Worm (Caenorhabditis elegans): ENCODE measurements around the gene grl-30.

Gene grl-30

ce11 chrV:3582671-3583070, 26.6 kb downstream of the grl-30 start:
- TF ChIP-seq ceh-88 (GFP tag; IDR thresholded peaks at IDR 0.05) (no peak), hlh-4 (tag; optimal IDR thresholded peaks at IDR 0.05) (no peak), nhr-11 (tag; optimal IDR thresholded peaks at IDR 0.05) (no peak), snu-23 (GFP tag; optimal IDR thresholded peaks at IDR 0.05) (no peak), nhr-28 (tag; optimal IDR thresholded peaks at IDR 0.05) (no peak), efl-3 (GFP tag; optimal IDR thresholded peaks at IDR 0.05) (no peak), unc-62 (GFP tag; optimal IDR thresholded peaks at IDR 0.05) (no peak), egl-13 (tag; optimal IDR thresholded peaks at IDR 0.05) (no peak), lir-3 (tag; optimal IDR thresholded peaks at IDR 0.05; ENCODE audit: poor library complexity) (no peak), fkh-10 (GFP tag; optimal IDR thresholded peaks at IDR 0.05) (no peak), aly-2 (tag; optimal IDR thresholded peaks at IDR 0.05) (no peak), lin-35 (GFP tag; optimal IDR thresholded peaks at IDR 0.05) (no peak), xbp-1 (tag; optimal IDR thresholded peaks at IDR 0.05) (no peak), hpl-2 (GFP tag; optimal IDR thresholded peaks at IDR 0.05) (no peak), skn-1 (tag; optimal IDR thresholded peaks at IDR 0.05) (no peak), ztf-4 (tag; optimal IDR thresholded peaks at IDR 0.05) (no peak), zag-1 (tag; optimal IDR thresholded peaks at IDR 0.05) (no peak), blmp-1 (tag; optimal IDR thresholded peaks at IDR 0.05) (no peak)

ce11 chrV:3583622-3584021, 27.5 kb downstream of the grl-30 start:
- TF ChIP-seq ces-1 (GFP tag; optimal IDR thresholded peaks at IDR 0.05), result no peak
- TF ChIP-seq lin-14 (GFP tag; optimal IDR thresholded peaks at IDR 0.05), result no peak
- no peak for TF ChIP-seq mef-2 (tag; optimal IDR thresholded peaks at IDR 0.05)
- no peak for TF ChIP-seq Y116A8C.19 (tag; optimal IDR thresholded peaks at IDR 0.05; ENCODE audit: borderline replicate concordance)
- TF ChIP-seq tlp-1 (tag; optimal IDR thresholded peaks at IDR 0.05), result no peak
- TF ChIP-seq nhr-76 (tag; optimal IDR thresholded peaks at IDR 0.05), result no peak
- no peak for TF ChIP-seq C16A3.4 (tag; optimal IDR thresholded peaks at IDR 0.05)
- TF ChIP-seq pax-3 (tag; optimal IDR thresholded peaks at IDR 0.05), result no peak
- TF ChIP-seq unc-62 (GFP tag; optimal IDR thresholded peaks at IDR 0.05), result no peak
- TF ChIP-seq nhr-47 (tag; optimal IDR thresholded peaks at IDR 0.05), result no peak
- TF ChIP-seq nhr-12 (tag; optimal IDR thresholded peaks at IDR 0.05), result no peak
- no peak for TF ChIP-seq C04F5.9 (tag; optimal IDR thresholded peaks at IDR 0.05)
- no peak for TF ChIP-seq mab-9 (GFP tag; IDR thresholded peaks at IDR 0.05)
- TF ChIP-seq C34B4.2 (tag; optimal IDR thresholded peaks at IDR 0.05), result no peak
- no peak for TF ChIP-seq nhr-20 (tag; optimal IDR thresholded peaks at IDR 0.05)
- TF ChIP-seq nhr-90 (tag; optimal IDR thresholded peaks at IDR 0.05; ENCODE audit: poor library complexity), result no peak
- TF ChIP-seq ztf-11 (tag; optimal IDR thresholded peaks at IDR 0.05), result no peak

ce11 chrV:3585011-3585410, 28.9 kb downstream of the grl-30 start:
- TF ChIP-seq aly-2 (tag; optimal IDR thresholded peaks at IDR 0.05) (peak; percentile 3), isw-1 (GFP tag; IDR thresholded peaks at IDR 0.05) (no peak)

ce11 chrV:3586014-3586689, 30.1 kb downstream of the grl-30 start, which contains the start of the genes rpl-11.1 and T22F3.2:
TSS of gene rpl-11.1 (minus strand) at chrV:3586064.
TSS of gene T22F3.2 (plus strand) at chrV:3586639.
- peak; percentile 31 to 55 for TF ChIP-seq efl-1 (optimal IDR thresholded peaks at IDR 0.05)
- peak in 1 of 2 experiments; percentile 33 for TF ChIP-seq efl-1 (GFP tag; optimal IDR thresholded peaks at IDR 0.05 in 1 of 2)
- TF ChIP-seq mep-1 (tag; optimal IDR thresholded peaks at IDR 0.05), result no peak
- no peak for TF ChIP-seq ceh-88 (GFP tag; IDR thresholded peaks at IDR 0.05)
- TF ChIP-seq fkh-8 (tag; optimal IDR thresholded peaks at IDR 0.05), result no peak
- peak; percentile 58 for TF ChIP-seq nhr-85 (tag)
- no peak for TF ChIP-seq xbp-1 (tag; optimal IDR thresholded peaks at IDR 0.05)
- TF ChIP-seq aly-2 (tag; optimal IDR thresholded peaks at IDR 0.05), result no peak
- TF ChIP-seq lir-3 (tag; optimal IDR thresholded peaks at IDR 0.05; ENCODE audit: poor library complexity), result no peak
- TF ChIP-seq fkh-10 (GFP tag; optimal IDR thresholded peaks at IDR 0.05), result no peak
- no peak for TF ChIP-seq nhr-19 (GFP tag; conservative IDR thresholded peaks at IDR 0.05)
- no peak for TF ChIP-seq pqm-1 (tag; optimal IDR thresholded peaks at IDR 0.05)
- TF ChIP-seq aha-1 (tag; optimal IDR thresholded peaks at IDR 0.05), result no peak
- peak in 1 of 2 experiments; percentile 35 for TF ChIP-seq lin-35 (GFP tag; optimal IDR thresholded peaks at IDR 0.05)
- no peak for TF ChIP-seq blmp-1 (tag; optimal IDR thresholded peaks at IDR 0.05)
- TF ChIP-seq F16B12.6 (tag; optimal IDR thresholded peaks at IDR 0.05), result no peak
- no peak for TF ChIP-seq unc-62 (GFP tag; optimal IDR thresholded peaks at IDR 0.05)
- no peak for TF ChIP-seq ceh-63 (GFP tag; optimal IDR thresholded peaks at IDR 0.05)
- TF ChIP-seq zip-4 (GFP tag; optimal IDR thresholded peaks at IDR 0.05), result no peak
- peak in 1 of 6 experiments; percentile 7 for TF ChIP-seq elt-3 (tag; optimal IDR thresholded peaks at IDR 0.05)
- TF ChIP-seq lin-39 (tag; optimal IDR thresholded peaks at IDR 0.05), result no peak
- no peak for TF ChIP-seq dsc-1 (tag; optimal IDR thresholded peaks at IDR 0.05)
